Worm (Caenorhabditis elegans): Measurements from ENCODE around the gene ZK813.1.
A peak's percentile ranks its signal among the peaks of the same experiment; 100 is the strongest.

ZK813.1 gene

ce11 chrX:3462086-3462485 lies 16.0 kb downstream of the ZK813.1 start:
- TF ChIP-seq C08G9.2 (tag; optimal IDR thresholded peaks at IDR 0.05) (no peak), pros-1 (tag; optimal IDR thresholded peaks at IDR 0.05) (no peak), eyg-1 (tag; optimal IDR thresholded peaks at IDR 0.05) (no peak), dmd-4 (tag; optimal IDR thresholded peaks at IDR 0.05; ENCODE audit: borderline replicate concordance) (no peak), ttx-3 (tag; optimal IDR thresholded peaks at IDR 0.05) (no peak), ceh-24 (tag; optimal IDR thresholded peaks at IDR 0.05) (no peak), ceh-2 (tag; optimal IDR thresholded peaks at IDR 0.05) (no peak), fax-1 (tag; optimal IDR thresholded peaks at IDR 0.05) (no peak), syd-9 (tag; optimal IDR thresholded peaks at IDR 0.05) (no peak), pag-3 (tag; optimal IDR thresholded peaks at IDR 0.05; ENCODE audit: borderline replicate concordance) (no peak), K02D7.2 (tag; optimal IDR thresholded peaks at IDR 0.05) (no peak), ceh-48 (tag; optimal IDR thresholded peaks at IDR 0.05) (no peak), C38D4.7 (GFP tag; optimal IDR thresholded peaks at IDR 0.05) (no peak)

ce11 chrX:3463875-3464274 lies 17.8 kb downstream of the ZK813.1 start:
- TF ChIP-seq eyg-1 (tag; optimal IDR thresholded peaks at IDR 0.05): no peak
- no peak for TF ChIP-seq npax-4 (tag; optimal IDR thresholded peaks at IDR 0.05)
- no peak for TF ChIP-seq ttx-3 (tag; optimal IDR thresholded peaks at IDR 0.05)
- TF ChIP-seq sox-2 (GFP tag; IDR thresholded peaks at IDR 0.05): no peak
- no peak for TF ChIP-seq che-1 (tag; optimal IDR thresholded peaks at IDR 0.05)
- no peak for TF ChIP-seq syd-9 (tag; optimal IDR thresholded peaks at IDR 0.05)

- TF ChIP-seq unc-55 (GFP tag; optimal IDR thresholded peaks at IDR 0.05) (peak; percentile 56), ceh-31 (tag; optimal IDR thresholded peaks at IDR 0.05) (peak; percentile 31), ref-2 (tag; optimal IDR thresholded peaks at IDR 0.05) (peak; percentile 3), ceh-24 (tag; optimal IDR thresholded peaks at IDR 0.05) (no peak), hlh-13 (GFP tag; optimal IDR thresholded peaks at IDR 0.05) (no peak), unc-42 (tag; optimal IDR thresholded peaks at IDR 0.05) (peak; percentile 61), tbx-2 (tag; optimal IDR thresholded peaks at IDR 0.05) (peak; percentile 29)
Observed at ce11 chrX:3464309-3465038, 18.4 kb downstream of the ZK813.1 start.

DNA sequence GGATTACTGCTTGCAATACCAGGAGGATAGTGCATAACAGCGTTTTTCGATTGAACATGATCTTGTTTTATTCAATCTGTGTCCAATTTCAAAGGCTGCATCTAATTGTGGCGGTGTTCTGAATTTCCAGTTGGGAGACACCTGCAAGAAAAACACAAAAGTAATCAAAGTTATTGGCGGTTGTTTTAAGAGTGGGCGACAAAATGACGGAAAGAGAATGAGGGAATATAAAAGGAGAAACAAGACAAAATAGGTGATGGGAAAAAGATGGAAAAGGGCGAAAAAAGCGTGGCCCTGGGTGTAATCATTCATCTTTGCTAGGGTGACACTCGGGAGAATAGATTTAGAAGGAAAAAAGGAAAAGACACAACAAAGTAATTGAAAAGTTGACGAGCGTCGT lies 19.7 kb downstream of the ZK813.1 start, which contains the start of the genes ZK377.15 and sax-3:
Gene ZK377.15 (minus strand): TSS at position 101 of the 400 bp plus-strand sequence.
Gene sax-3 (minus strand): TSS at position 143 of the 400 bp plus-strand sequence.
- TF ChIP-seq madf-2 (tag; optimal IDR thresholded peaks at IDR 0.05): no peak
- no peak for TF ChIP-seq fax-1 (tag; optimal IDR thresholded peaks at IDR 0.05)
- TF ChIP-seq nhr-11 (tag; optimal IDR thresholded peaks at IDR 0.05): no peak
- TF ChIP-seq sox-4 (tag; optimal IDR thresholded peaks at IDR 0.05): no peak
- no peak for TF ChIP-seq fkh-6 (tag; optimal IDR thresholded peaks at IDR 0.05)
- TF ChIP-seq C08G9.2 (tag; optimal IDR thresholded peaks at IDR 0.05): no peak
- no peak for TF ChIP-seq ceh-24 (tag; optimal IDR thresholded peaks at IDR 0.05)
- TF ChIP-seq ceh-31 (tag; optimal IDR thresholded peaks at IDR 0.05): no peak
- TF ChIP-seq ceh-14 (tag; optimal IDR thresholded peaks at IDR 0.05): no peak
- no peak for TF ChIP-seq unc-55 (GFP tag; optimal IDR thresholded peaks at IDR 0.05)
- TF ChIP-seq unc-42 (tag; optimal IDR thresholded peaks at IDR 0.05): no peak
- no peak for TF ChIP-seq ceh-19 (GFP tag; optimal IDR thresholded peaks at IDR 0.05)
- TF ChIP-seq dmd-4 (tag; optimal IDR thresholded peaks at IDR 0.05; ENCODE audit: borderline replicate concordance): no peak
- TF ChIP-seq ceh-22 (tag; optimal IDR thresholded peaks at IDR 0.05): no peak
- no peak for TF ChIP-seq pag-3 (tag; optimal IDR thresholded peaks at IDR 0.05; ENCODE audit: borderline replicate concordance)
- no peak for TF ChIP-seq tbx-2 (tag; optimal IDR thresholded peaks at IDR 0.05)
- TF ChIP-seq hlh-8 (tag; optimal IDR thresholded peaks at IDR 0.05): no peak

DNA sequence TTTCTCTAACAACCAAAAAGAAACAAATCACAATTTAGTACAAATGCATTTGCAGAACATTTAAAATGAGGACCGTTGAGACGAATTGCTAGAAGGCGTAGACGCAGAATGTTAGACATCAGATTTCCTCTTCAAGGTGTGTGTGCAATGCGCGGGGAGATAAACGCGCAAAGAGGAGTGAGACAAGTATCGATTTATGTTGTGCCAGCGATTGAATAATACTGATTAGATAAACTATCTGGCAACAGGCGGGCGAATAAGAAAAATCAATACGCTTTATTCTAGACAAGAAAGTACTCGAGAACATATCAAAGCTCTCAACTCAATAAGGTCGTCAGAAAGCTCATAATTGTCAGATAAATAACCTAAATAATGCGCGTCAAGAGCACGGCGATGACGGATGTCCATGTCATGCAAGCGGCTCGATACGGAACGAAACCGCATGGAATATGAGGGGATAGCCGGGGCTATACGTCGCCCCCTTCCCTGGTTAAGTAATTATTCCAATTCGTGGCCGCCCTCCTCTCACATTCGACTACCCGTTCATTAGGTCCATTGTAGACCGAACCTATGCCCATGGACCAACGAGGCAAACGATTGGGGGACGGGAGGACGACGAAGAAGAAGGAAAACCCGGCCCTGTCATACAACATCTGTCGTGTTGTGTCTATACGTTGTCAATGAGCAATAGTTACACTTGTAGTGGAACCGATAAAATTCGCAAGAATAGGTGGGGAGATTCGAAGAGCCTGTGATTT lies 21.1 kb downstream of the ZK813.1 start:
- TF ChIP-seq hlh-15 (tag; optimal IDR thresholded peaks at IDR 0.05) (no peak), elt-4 (tag; optimal IDR thresholded peaks at IDR 0.05) (no peak), madf-2 (tag; optimal IDR thresholded peaks at IDR 0.05) (no peak), ceh-31 (tag; optimal IDR thresholded peaks at IDR 0.05) (peak; percentile 26), odd-2 (tag; optimal IDR thresholded peaks at IDR 0.05) (no peak), unc-42 (tag; optimal IDR thresholded peaks at IDR 0.05) (peak; percentile 56), tbx-7 (tag; optimal IDR thresholded peaks at IDR 0.05) (no peak), elt-2 (tag; optimal IDR thresholded peaks at IDR 0.05) (peak; percentile 61), ahr-1 (tag; optimal IDR thresholded peaks at IDR 0.05) (no peak), sdc-2 (tag; optimal IDR thresholded peaks at IDR 0.05) (peak; percentile 42), ceh-30 (tag; optimal IDR thresholded peaks at IDR 0.05) (no peak), ceh-6 (GFP tag; optimal IDR thresholded peaks at IDR 0.05) (no peak), K02D7.2 (tag; optimal IDR thresholded peaks at IDR 0.05) (no peak), Y22D7AL.16 (tag; optimal IDR thresholded peaks at IDR 0.05) (no peak), ref-2 (tag; optimal IDR thresholded peaks at IDR 0.05) (no peak), pax-1 (tag; optimal IDR thresholded peaks at IDR 0.05) (no peak), ceh-2 (tag; optimal IDR thresholded peaks at IDR 0.05) (no peak), pqm-1 (tag; optimal IDR thresholded peaks at IDR 0.05) (no peak)

Measured in whole organism, late embryonic.